Fruit fly (Drosophila melanogaster) whole organism, adult: ENCODE data around the gene AcCoAS.

Experiments used
- CG5204 ChIP-seq: fragments of 200-800 bp; sonication (Bioruptor generic); optimal IDR thresholded peaks from 2 replicates; lab custom pipeline; 2016; ENCODE audit warnings: missing biosample characterization, missing genetic modification characterization
- Hr96 ChIP-seq: fragments of 200-800 bp; sonication (Bioruptor generic); optimal IDR thresholded peaks from 2 replicates; lab custom pipeline; 2016; ENCODE audit warnings: missing biosample characterization, missing genetic modification characterization
- bab1 ChIP-seq: fragments of 200-800 bp; sonication (Bioruptor generic); optimal IDR thresholded peaks from 3 replicates; lab custom pipeline; 2019; ENCODE audit warnings: missing biosample characterization, mild to moderate bottlenecking, missing genetic modification characterization, moderate library complexity
- kay ChIP-seq: fragments of 200-800 bp; sonication (Bioruptor generic); peaks from one replicate; lab custom pipeline; 2016; ENCODE audit warnings: missing biosample characterization, missing genetic modification characterization, borderline replicate concordance
- pad ChIP-seq: fragments of 200-800 bp; sonication (Bioruptor generic); optimal IDR thresholded peaks from 3 replicates; lab custom pipeline; 2017; ENCODE audit warnings: missing biosample characterization, missing genetic modification characterization, mild to moderate bottlenecking, moderate library complexity, missing genetic modification reagents

dm6 chr3L:21297703-21298102 is 17.7 kb upstream of the AcCoAS start, which contains the start of gene Edg78E:
- no peak for TF ChIP-seq bab1
- no peak for TF ChIP-seq CG5204 (GFP tag; lab: Kevin White, UChicago)
- TF ChIP-seq pad (GFP tag; lab: Kevin White, UChicago) = no peak
- no peak for TF ChIP-seq Hr96 (GFP tag; lab: Kevin White, UChicago)
- no peak for TF ChIP-seq kay (GFP tag; lab: Kevin White, UChicago)
